Worm (Caenorhabditis elegans): ENCODE measurements around the gene K07H8.11.

K07H8.11 gene

DNA sequence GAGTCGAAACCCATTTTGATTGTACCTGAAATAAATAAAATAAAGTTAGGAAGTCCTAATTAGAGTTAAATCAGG is 14.2 kb upstream of the K07H8.11 start, which contains the start of gene nucl-1:
nucl-1 (minus strand) TSS at position 26 of the 75 bp plus-strand sequence.
- no peak for TF ChIP-seq flh-1 (GFP tag; optimal IDR thresholded peaks at IDR 0.05)
- TF ChIP-seq snpc-4 (tag; optimal IDR thresholded peaks at IDR 0.05): no peak
- no peak for TF ChIP-seq mls-2 (tag; optimal IDR thresholded peaks at IDR 0.05)
- TF ChIP-seq hlh-1 (tag; optimal IDR thresholded peaks at IDR 0.05): no peak
- TF ChIP-seq nhr-76 (tag; optimal IDR thresholded peaks at IDR 0.05): no peak
- TF ChIP-seq ceh-43 (GFP tag; optimal IDR thresholded peaks at IDR 0.05): no peak
- no peak for TF ChIP-seq nhr-237 (tag; optimal IDR thresholded peaks at IDR 0.05)
- no peak for TF ChIP-seq pha-4 (tag; optimal IDR thresholded peaks at IDR 0.05)
- no peak for TF ChIP-seq cnd-1 (tag; optimal IDR thresholded peaks at IDR 0.05)
- TF ChIP-seq ceh-39 (tag; optimal IDR thresholded peaks at IDR 0.05): no peak
- TF ChIP-seq ham-2 (GFP tag; optimal IDR thresholded peaks at IDR 0.05): no peak
- no peak for TF ChIP-seq elt-1 (tag; optimal IDR thresholded peaks at IDR 0.05; ENCODE audit: borderline replicate concordance, insufficient read depth)
- TF ChIP-seq zip-8 (tag; optimal IDR thresholded peaks at IDR 0.05): no peak
- TF ChIP-seq ztf-11 (tag; optimal IDR thresholded peaks at IDR 0.05): no peak
- no peak for TF ChIP-seq lin-13 (tag; optimal IDR thresholded peaks at IDR 0.05)

DNA sequence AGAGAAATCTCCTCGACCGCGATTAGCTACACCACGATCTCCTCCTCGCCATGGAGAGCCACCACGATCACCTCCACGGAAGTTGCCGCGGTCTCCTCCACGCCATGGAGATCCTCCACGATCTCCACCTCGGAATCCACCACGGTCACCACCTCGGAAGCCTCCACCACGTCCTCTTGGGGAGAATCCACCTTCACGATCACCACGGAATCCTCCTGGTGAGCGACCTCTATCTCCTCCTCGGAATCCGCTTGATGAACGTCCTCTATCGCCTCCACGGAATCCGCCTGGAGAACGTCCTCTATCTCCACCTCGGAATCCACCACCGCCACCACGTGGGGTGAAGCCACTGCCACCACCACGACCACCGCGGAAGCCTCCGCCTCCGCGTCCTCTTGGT is 14.0 kb upstream of the K07H8.11 start:
- TF ChIP-seq bed-3 (GFP tag; optimal IDR thresholded peaks at IDR 0.05): no peak

DNA sequence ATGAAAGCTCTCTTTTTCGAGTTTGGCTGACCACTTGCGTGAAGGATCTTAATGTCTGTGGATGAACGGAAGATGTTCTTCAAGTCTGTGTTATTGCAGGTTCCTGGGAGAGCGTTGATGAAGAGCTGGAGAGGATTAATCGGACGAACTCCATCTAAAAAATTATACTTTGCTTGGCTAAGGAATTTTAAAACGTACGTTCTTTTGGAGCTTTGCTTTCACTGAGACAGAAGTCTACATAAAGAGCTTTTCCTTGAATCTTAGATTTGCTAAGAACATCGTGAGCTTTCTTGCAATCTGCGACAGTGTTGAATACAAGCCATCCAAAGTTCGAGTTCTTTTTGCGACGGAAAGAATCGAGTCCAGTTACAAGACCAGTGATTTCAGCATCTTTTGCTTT is 12.2 kb upstream of the K07H8.11 start:
- TF ChIP-seq nhr-2 (tag; optimal IDR thresholded peaks at IDR 0.05) (no peak), elt-1 (tag; optimal IDR thresholded peaks at IDR 0.05; ENCODE audit: borderline replicate concordance, insufficient read depth) (no peak), mab-5 (tag; optimal IDR thresholded peaks at IDR 0.05) (no peak), mep-1 (tag; optimal IDR thresholded peaks at IDR 0.05) (no peak), tbx-8 (GFP tag; optimal IDR thresholded peaks at IDR 0.05) (no peak), flh-1 (GFP tag; optimal IDR thresholded peaks at IDR 0.05) (no peak), sptf-1 (tag; optimal IDR thresholded peaks at IDR 0.05) (no peak), M03D4.4 (tag; optimal IDR thresholded peaks at IDR 0.05) (no peak), ztf-11 (tag; optimal IDR thresholded peaks at IDR 0.05) (no peak), bed-3 (GFP tag; optimal IDR thresholded peaks at IDR 0.05) (no peak), nhr-237 (tag; optimal IDR thresholded peaks at IDR 0.05) (no peak), elt-3 (tag; optimal IDR thresholded peaks at IDR 0.05) (no peak)

DNA sequence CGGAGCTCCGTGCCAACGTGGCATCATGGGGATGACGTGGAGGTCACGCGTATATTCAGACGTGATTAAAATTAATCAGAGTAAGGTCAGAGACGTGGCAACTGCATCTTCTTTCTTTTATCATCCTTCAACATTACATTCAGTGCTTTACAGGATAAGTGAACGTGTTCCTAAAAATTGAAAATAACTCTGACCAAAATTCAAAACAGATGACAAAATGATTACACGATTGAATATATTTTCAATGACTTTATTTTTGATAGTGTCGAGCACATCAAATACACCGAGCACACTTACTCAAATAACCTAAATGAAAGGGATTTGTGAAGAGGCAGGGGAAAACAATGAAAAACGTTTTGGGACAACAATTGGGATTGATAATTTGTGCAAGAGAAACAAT is 11.2 kb upstream of the K07H8.11 start, which contains the start of gene K07H8.9:
K07H8.9 (minus strand) TSS at position 125 of the 400 bp plus-strand sequence.
- TF ChIP-seq lin-13 (tag; optimal IDR thresholded peaks at IDR 0.05) (no peak), ceh-83 (GFP tag; optimal IDR thresholded peaks at IDR 0.05) (no peak)

DNA sequence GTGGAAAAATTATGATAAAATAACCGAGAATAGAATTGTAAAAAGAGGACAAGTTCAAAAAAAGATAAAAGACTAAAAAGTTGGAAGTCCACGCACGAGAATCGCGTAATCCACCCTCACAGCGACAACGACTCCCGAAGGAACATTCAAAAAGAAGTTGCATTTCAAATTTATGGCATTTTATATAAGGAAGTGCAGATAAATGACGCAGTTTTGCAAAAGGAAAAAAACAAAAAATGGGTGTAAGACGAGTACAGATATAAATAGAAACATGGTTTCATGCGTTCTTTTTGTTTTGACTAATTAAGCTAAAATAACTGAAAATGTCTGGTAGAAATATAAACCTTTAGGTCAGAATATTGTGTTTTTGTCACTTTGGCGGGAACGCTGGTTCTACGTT is 8.1 kb upstream of the K07H8.11 start:
- TF ChIP-seq zip-8 (tag; optimal IDR thresholded peaks at IDR 0.05) (no peak), lsy-2 (tag; optimal IDR thresholded peaks at IDR 0.05) (no peak), unc-39 (tag; optimal IDR thresholded peaks at IDR 0.05) (no peak), nhr-28 (tag; optimal IDR thresholded peaks at IDR 0.05) (no peak), mls-2 (tag; optimal IDR thresholded peaks at IDR 0.05) (no peak), mep-1 (tag; optimal IDR thresholded peaks at IDR 0.05) (no peak), blmp-1 (tag; optimal IDR thresholded peaks at IDR 0.05) (no peak), cnd-1 (tag; optimal IDR thresholded peaks at IDR 0.05) (no peak), bed-3 (GFP tag; optimal IDR thresholded peaks at IDR 0.05) (no peak), tbx-8 (GFP tag; optimal IDR thresholded peaks at IDR 0.05) (no peak), M03D4.4 (tag; optimal IDR thresholded peaks at IDR 0.05) (no peak), elt-1 (tag; optimal IDR thresholded peaks at IDR 0.05; ENCODE audit: borderline replicate concordance, insufficient read depth) (no peak)

DNA sequence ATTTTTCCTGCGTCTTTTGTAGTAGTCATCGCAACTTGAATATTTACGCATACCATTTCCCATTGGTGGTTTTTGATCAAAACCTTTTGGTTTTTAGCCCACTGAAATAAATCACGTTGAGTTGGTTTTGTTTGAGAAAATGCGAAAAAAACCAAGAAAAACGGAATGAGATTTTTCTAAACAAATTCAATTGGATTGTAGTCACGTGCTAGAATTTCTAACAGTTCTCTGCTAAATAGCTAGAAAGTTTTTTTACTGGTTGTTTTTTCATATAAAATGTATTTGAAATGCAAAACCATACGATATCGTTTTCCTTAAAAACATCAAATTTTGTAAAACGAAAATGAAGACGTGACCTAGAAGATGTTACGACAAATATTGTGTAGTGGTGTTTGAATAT is 1.5 kb upstream of the K07H8.11 start, which contains the start of gene K07H8.12:
K07H8.12 (minus strand) TSS at position 101 of the 400 bp plus-strand sequence.
- TF ChIP-seq zip-8 (tag; optimal IDR thresholded peaks at IDR 0.05) (no peak), lin-32 (GFP tag; optimal IDR thresholded peaks at IDR 0.05) (no peak), sem-2 (GFP tag; optimal IDR thresholded peaks at IDR 0.05) (no peak), M03D4.4 (tag; optimal IDR thresholded peaks at IDR 0.05) (no peak), lsy-2 (tag; optimal IDR thresholded peaks at IDR 0.05) (no peak), mep-1 (tag; optimal IDR thresholded peaks at IDR 0.05) (no peak), ham-2 (GFP tag; optimal IDR thresholded peaks at IDR 0.05) (no peak), cnd-1 (tag; optimal IDR thresholded peaks at IDR 0.05) (no peak), ceh-83 (GFP tag; optimal IDR thresholded peaks at IDR 0.05) (no peak), pha-4 (tag; optimal IDR thresholded peaks at IDR 0.05) (no peak), elt-3 (tag; optimal IDR thresholded peaks at IDR 0.05) (no peak), hlh-1 (tag; optimal IDR thresholded peaks at IDR 0.05) (no peak)
